Fruit fly (Drosophila melanogaster) whole organism, embryonic: Measurements from ENCODE around the gene CG31525.
A peak's percentile ranks its signal among the peaks of the same experiment; 100 is the strongest.

ENCODE experiments used
- ATbp ChIP-seq: fragments of 200-800 bp; sonication (Bioruptor generic); optimal IDR thresholded peaks from 2 replicates; lab custom pipeline; 2017; ENCODE audit warnings: missing biosample characterization, mild to moderate bottlenecking, missing genetic modification characterization, missing genetic modification reagents
- Atf3 ChIP-seq: fragments of 200-800 bp; sonication (Bioruptor generic); optimal IDR thresholded peaks from 3 replicates; lab custom pipeline; 2016; ENCODE audit warnings: missing biosample characterization, missing genetic modification characterization
- Bgb ChIP-seq: fragments of 200-800 bp; sonication (Bioruptor generic); IDR thresholded peaks from 2 replicates; pipeline ENCODE4 v1.3.6; 2022; ENCODE audit warnings: missing biosample characterization, missing genetic modification characterization; ENCODE audit not compliant: partially characterized antibody
- Blimp-1 ChIP-seq: fragments of 200-800 bp; sonication (Bioruptor generic); optimal IDR thresholded peaks from 3 replicates; lab custom pipeline; 2018; ENCODE audit warnings: missing biosample characterization, missing genetic modification characterization, mild to moderate bottlenecking, moderate library complexity, missing genetic modification reagents
- CG1024 ChIP-seq: fragments of 200-800 bp; sonication (Bioruptor generic); IDR thresholded peaks from 2 replicates; pipeline ENCODE4 v1.3.6; 2022; ENCODE audit warnings: missing biosample characterization, missing genetic modification characterization
- CG10654 ChIP-seq: fragments of 200-800 bp; sonication (Bioruptor generic); optimal IDR thresholded peaks from 2 replicates; lab custom pipeline; 2016; ENCODE audit warnings: missing biosample characterization, missing genetic modification characterization
- CG10959 ChIP-seq: fragments of 200-800 bp; sonication (Bioruptor generic); IDR thresholded peaks from 2 replicates; pipeline ENCODE4 v1.3.6; 2022; ENCODE audit warnings: missing biosample characterization, missing genetic modification characterization
- CG12769 ChIP-seq: fragments of 200-800 bp; sonication (Bioruptor generic); optimal IDR thresholded peaks from 2 replicates; lab custom pipeline; 2019; ENCODE audit warnings: missing biosample characterization, mild to moderate bottlenecking, missing genetic modification characterization, moderate library complexity
- CG13287 ChIP-seq: fragments of 200-800 bp; sonication (Bioruptor generic); IDR thresholded peaks from 2 replicates; pipeline ENCODE4 v1.3.6; 2022; ENCODE audit warnings: missing biosample characterization, missing genetic modification characterization; ENCODE audit not compliant: partially characterized antibody
- CG15514 ChIP-seq: fragments of 200-800 bp; sonication (Bioruptor generic); optimal IDR thresholded peaks from 3 replicates; lab custom pipeline; 2017; ENCODE audit warnings: missing biosample characterization, missing genetic modification characterization, mild to moderate bottlenecking, moderate library complexity, missing genetic modification reagents
- CG17328 ChIP-seq: fragments of 200-800 bp; sonication (Bioruptor generic); IDR thresholded peaks from 2 replicates; pipeline ENCODE4 v1.3.6; 2022; ENCODE audit warnings: missing biosample characterization, missing genetic modification characterization
- CG3407 ChIP-seq: fragments of 200-800 bp; sonication (Bioruptor generic); optimal IDR thresholded peaks from 2 replicates; lab custom pipeline; 2018; ENCODE audit warnings: missing biosample characterization, mild to moderate bottlenecking, missing genetic modification characterization
- CG3847 ChIP-seq: fragments of 200-800 bp; sonication (Bioruptor generic); IDR thresholded peaks from 2 replicates; pipeline ENCODE4 v1.3.6; 2022; ENCODE audit warnings: missing biosample characterization, missing genetic modification characterization
- CG42726 ChIP-seq: fragments of 200-800 bp; sonication (Bioruptor generic); IDR thresholded peaks from 2 replicates; pipeline ENCODE4 v1.3.6; 2022; ENCODE audit warnings: missing biosample characterization, missing genetic modification characterization; ENCODE audit not compliant: partially characterized antibody
- CG4404 ChIP-seq: fragments of 200-800 bp; sonication (Bioruptor generic); IDR thresholded peaks from 2 replicates; pipeline ENCODE4 v1.3.6; 2022; ENCODE audit warnings: missing biosample characterization, missing genetic modification characterization
- CG5953 ChIP-seq: fragments of 200-800 bp; sonication (Bioruptor generic); IDR thresholded peaks from 2 replicates; pipeline ENCODE4 v1.3.6; 2022; ENCODE audit warnings: missing biosample characterization, missing genetic modification characterization
- CG6254 ChIP-seq: fragments of 200-800 bp; sonication (Bioruptor generic); optimal IDR thresholded peaks from 3 replicates; lab custom pipeline; 2017; ENCODE audit warnings: mild to moderate bottlenecking, missing biosample characterization, missing genetic modification reagents, missing genetic modification characterization
- CG7271 ChIP-seq: fragments of 200-800 bp; sonication (Bioruptor generic); optimal IDR thresholded peaks from 2 replicates; lab custom pipeline; 2018; ENCODE audit warnings: missing biosample characterization, mild to moderate bottlenecking, missing genetic modification characterization, moderate library complexity
- CG7928 ChIP-seq: fragments of 200-800 bp; sonication (Bioruptor generic); optimal IDR thresholded peaks from 2 replicates; lab custom pipeline; 2017; ENCODE audit warnings: missing biosample characterization, mild to moderate bottlenecking, missing genetic modification characterization
- CG9215 ChIP-seq: fragments of 200-800 bp; sonication (Bioruptor generic); IDR thresholded peaks from 2 replicates; pipeline ENCODE4 v1.3.6; 2022; ENCODE audit warnings: missing biosample characterization, missing genetic modification characterization
- Ets65A ChIP-seq: fragments of 200-800 bp; sonication (Bioruptor generic); peaks from one replicate; lab custom pipeline; 2016; ENCODE audit warnings: missing biosample characterization, missing genetic modification characterization
- Ets97D ChIP-seq: fragments of 200-800 bp; sonication (Bioruptor generic); optimal IDR thresholded peaks from 3 replicates; lab custom pipeline; 2016; ENCODE audit warnings: missing biosample characterization, missing genetic modification characterization
- Hmr ChIP-seq: fragments of 200-800 bp; sonication (Bioruptor generic); optimal IDR thresholded peaks from 3 replicates; lab custom pipeline; 2017; ENCODE audit warnings: mild to moderate bottlenecking, missing biosample characterization, missing genetic modification reagents, missing genetic modification characterization
- NC2β ChIP-seq: fragments of 200-800 bp; sonication (Bioruptor generic); optimal IDR thresholded peaks from 2 replicates; lab custom pipeline; 2016; ENCODE audit warnings: missing biosample characterization, missing genetic modification characterization
- Nf-YC ChIP-seq: fragments of 200-800 bp; optimal IDR thresholded peaks from 3 replicates; lab custom pipeline; 2019; ENCODE audit warnings: missing biosample characterization, mild to moderate bottlenecking, missing genetic modification characterization, moderate library complexity
- amos ChIP-seq: fragments of 200-800 bp; sonication (Bioruptor generic); IDR thresholded peaks from 2 replicates; pipeline ENCODE4 v1.3.6; 2022; ENCODE audit warnings: missing biosample characterization, missing genetic modification characterization; ENCODE audit not compliant: partially characterized antibody
- cad ChIP-seq: fragments of >200 bp; optimal IDR thresholded peaks from 2 replicates; lab custom pipeline; 2017; ENCODE audit warnings: missing biosample characterization, missing genetic modification characterization
- knrl ChIP-seq: fragments of 200-800 bp; sonication (Bioruptor generic); IDR thresholded peaks from 3 replicates; pipeline ENCODE4 v1.3.6; 2022; ENCODE audit warnings: missing biosample characterization, missing genetic modification characterization; ENCODE audit not compliant: partially characterized antibody
- lab ChIP-seq: fragments of 200-800 bp; sonication (Bioruptor generic); optimal IDR thresholded peaks from 3 replicates; lab custom pipeline; 2017; ENCODE audit warnings: missing biosample characterization, missing genetic modification characterization, mild to moderate bottlenecking, moderate library complexity, missing genetic modification reagents
- lola ChIP-seq, 3 experiments: fragments of >200 bp in 2 of 3; fragments of 200-800 bp in 1 of 3; sonication (Bioruptor generic) in 1 of 3; optimal IDR thresholded peaks; 2 replicates each; lab custom pipeline; 2017 to 2019; ENCODE audit warnings: missing biosample characterization in 3 of 3, missing genetic modification characterization in 3 of 3, mild to moderate bottlenecking in 1 of 3, moderate library complexity in 1 of 3
- otp ChIP-seq: fragments of 200-800 bp; sonication (Bioruptor generic); IDR thresholded peaks from 3 replicates; pipeline ENCODE4, ENCODE4 v1.3.6; 2022; ENCODE audit warnings: missing biosample characterization, missing genetic modification characterization
- zen ChIP-seq: fragments of 200-800 bp; sonication (Bioruptor generic); optimal IDR thresholded peaks from 3 replicates; lab custom pipeline; 2018; ENCODE audit warnings: missing biosample characterization, mild to moderate bottlenecking, missing genetic modification characterization, moderate library complexity

CG31525 gene

dm6 chr3R:4453213-4453956 is 26.6 kb downstream of the CG31525 start (continued):
- no peak for TF ChIP-seq lola (GFP tag; optimal IDR thresholded peaks at IDR 0.05; lab: Kevin White, UChicago)
- TF ChIP-seq knrl (GFP tag; lab: Robert Waterston, UW) = 0 out of 3 replicates have a peak, but pooled peaks have one; percentile 20
- TF ChIP-seq Bgb (GFP tag; lab: Robert Waterston, UW) = peak; percentile 47; the same call in 1 of the 2 replicates
- no peak for TF ChIP-seq CG7928 (GFP tag; lab: Kevin White, UChicago)
- TF ChIP-seq, all 482 proteins: peak for 169

dm6 chr3R:4457625-4458024 is 30.8 kb downstream of the CG31525 start:
- TF ChIP-seq CG3407 (GFP tag; lab: Kevin White, UChicago) (peak; percentile 16), Hmr (peak; percentile 21), CG12769 (peak; percentile 2), CG15514 (GFP tag; lab: Kevin White, UChicago) (peak; percentile 22), Blimp-1 (GFP tag; lab: Kevin White, UChicago) (peak; percentile 30), CG1024 (no peak), ATbp (peak; percentile 16), CG10959 (GFP tag; lab: Robert Waterston, UW) (no peak), CG10654 (no peak), Nf-YC (tag; lab: Kevin White, UChicago) (no peak), lab (GFP tag; lab: Kevin White, UChicago) (peak; percentile 41), CG6254 (GFP tag; lab: Kevin White, UChicago) (no peak), Ets65A (GFP tag; lab: Kevin White, UChicago) (peak; percentile 81), otp (GFP tag; lab: Robert Waterston, UW) (0 out of 3 replicates have a peak, but pooled peaks have one; percentile 14)

- TF ChIP-seq Atf3 (GFP tag; lab: Kevin White, UChicago) (no peak), CG7271 (tag; lab: Kevin White, UChicago) (peak; percentile 8), CG4404 (GFP tag; lab: Robert Waterston, UW) (no peak), Ets97D (GFP tag; lab: Kevin White, UChicago) (no peak), cad (peak; percentile 86), zen (peak; percentile 88)
- TF ChIP-seq, all 482 proteins: peak for 3
Observed at dm6 chr3R:4458272-4458671, 31.4 kb downstream of the CG31525 start.

- TF ChIP-seq CG5953 = peak; percentile 8; the same call in 1 of the 2 replicates
- 0 out of 2 replicates have a peak, but pooled peaks have one; percentile 11 for TF ChIP-seq CG9215 (GFP tag; lab: Robert Waterston, UW)
- TF ChIP-seq otp (GFP tag; lab: Robert Waterston, UW) = 0 out of 3 replicates have a peak, but pooled peaks have one; percentile 15
- TF ChIP-seq CG13287 (GFP tag; lab: Robert Waterston, UW) = no peak
- 0 out of 2 replicates have a peak, but pooled peaks have one; percentile 14 for TF ChIP-seq CG42726 (GFP tag; lab: Robert Waterston, UW)
- 0 out of 2 replicates have a peak, but pooled peaks have one; percentile 11 for TF ChIP-seq amos (GFP tag; lab: Robert Waterston, UW)
- peak; percentile 27; the same call in 1 of the 2 replicates for TF ChIP-seq CG3847 (GFP tag; lab: Robert Waterston, UW)
- 0 out of 2 replicates have a peak, but pooled peaks have one; percentile 5 for TF ChIP-seq CG17328 (GFP tag; lab: Robert Waterston, UW)
- no peak for TF ChIP-seq NC2β (GFP tag; lab: Kevin White, UChicago)
Observed at dm6 chr3R:4462783-4463182, 36.0 kb downstream of the CG31525 start, which contains the start of gene CG31522. Gene CG31522, minus strand, starts transcription at chr3R:4462883.
